Worm (Caenorhabditis elegans) whole organism, L1 larva: ENCODE data around the gene M04B2.7.

Experiments
- C04F5.9 ChIP-seq: sonication (generic microtip); optimal IDR thresholded peaks from 2 replicates; lab custom pipeline; 2016; ENCODE audit warnings: missing genetic modification characterization, missing compliant biosample characterization
- C16A3.4 ChIP-seq: fragments of 150-350 bp; optimal IDR thresholded peaks from 2 replicates; lab custom pipeline; 2014; ENCODE audit warnings: missing biosample characterization, missing genetic modification characterization
- C34B4.2 ChIP-seq: sonication (generic microtip); optimal IDR thresholded peaks from 2 replicates; lab custom pipeline; 2017; ENCODE audit warnings: mild to moderate bottlenecking, missing genetic modification characterization, missing compliant biosample characterization
- F16B12.6 ChIP-seq: fragments of 150-350 bp; optimal IDR thresholded peaks from 2 replicates; lab custom pipeline; 2014; ENCODE audit warnings: missing biosample characterization, missing genetic modification characterization
- Y116A8C.19 ChIP-seq: sonication (generic microtip); optimal IDR thresholded peaks from 2 replicates; lab custom pipeline; 2016; ENCODE audit warnings: missing compliant biosample characterization, missing genetic modification characterization, borderline replicate concordance
- alr-1 ChIP-seq: fragments of 200-800 bp; sonication (Bioruptor generic); optimal IDR thresholded peaks from 2 replicates; lab custom pipeline; 2018; ENCODE audit warnings: borderline replicate concordance, mild to moderate bottlenecking, missing genetic modification characterization, missing compliant biosample characterization
- ama-1 ChIP-seq: fragments of 150-350 bp; optimal IDR thresholded peaks from 2 replicates; lab custom pipeline; 2014
- blmp-1 ChIP-seq: fragments of 150-350 bp; optimal IDR thresholded peaks from 2 replicates; lab custom pipeline; 2014; ENCODE audit warnings: missing biosample characterization, missing genetic modification characterization
- ceh-82 ChIP-seq, 3 experiments: fragments of 150-350 bp in 1 of 3; sonication (generic microtip) in 2 of 3; optimal IDR thresholded peaks; 2 replicates each; lab custom pipeline; 2014 to 2017; ENCODE audit warnings: missing biosample characterization in 3 of 3, missing genetic modification characterization in 3 of 3
- ceh-88 ChIP-seq: fragments of 200-800 bp; sonication (Bioruptor generic); IDR thresholded peaks from 2 replicates; pipeline ENCODE4 v1.3.6; 2022; ENCODE audit warnings: missing genetic modification characterization, missing compliant biosample characterization
- efl-1 ChIP-seq, 4 experiments: fragments of 150-350 bp; optimal IDR thresholded peaks in 3 of 4; peaks in 1 of 4; 1 replicate in 1 of 4; 2 replicates in 3 of 4; lab custom pipeline; 2014; ENCODE audit warnings: missing biosample characterization in 2 of 4, missing genetic modification characterization in 2 of 4, missing genetic modification reagents in 2 of 4
- efl-3 ChIP-seq: fragments of 200-800 bp; sonication (Bioruptor generic); optimal IDR thresholded peaks from 2 replicates; lab custom pipeline; 2018; ENCODE audit warnings: mild to moderate bottlenecking, missing genetic modification characterization, missing compliant biosample characterization
- egl-27 ChIP-seq, 2 experiments: fragments of 150-350 bp in 1 of 2; sonication (generic microtip); optimal IDR thresholded peaks; 3 replicates each; lab custom pipeline; 2017 to 2018; ENCODE audit warnings: missing biosample characterization in 2 of 2, missing genetic modification characterization in 2 of 2, missing genetic modification reagents in 2 of 2
- elt-2 ChIP-seq: sonication (generic microtip); optimal IDR thresholded peaks from 2 replicates; lab custom pipeline; 2016; ENCODE audit warnings: missing genetic modification characterization, mild to moderate bottlenecking, inconsistent platforms, missing compliant biosample characterization, missing genetic modification reagents
- ets-5 ChIP-seq: fragments of 200-800 bp; sonication (Bioruptor generic); IDR thresholded peaks from 2 replicates; pipeline ENCODE4 v1.3.6; 2022; ENCODE audit warnings: missing genetic modification characterization, missing compliant biosample characterization
- fkh-4 ChIP-seq: sonication (generic microtip); optimal IDR thresholded peaks from 2 replicates; lab custom pipeline; 2016; ENCODE audit warnings: missing compliant biosample characterization, missing genetic modification characterization, borderline replicate concordance
- fkh-8 ChIP-seq: sonication (generic microtip); optimal IDR thresholded peaks from 2 replicates; lab custom pipeline; 2016; ENCODE audit warnings: mild to moderate bottlenecking, missing genetic modification characterization, missing compliant biosample characterization
- hlh-4 ChIP-seq: sonication (generic microtip); optimal IDR thresholded peaks from 2 replicates; lab custom pipeline; 2016; ENCODE audit warnings: mild to moderate bottlenecking, missing genetic modification characterization, missing compliant biosample characterization
- hpl-2 ChIP-seq: fragments of 150-350 bp; optimal IDR thresholded peaks from 2 replicates; lab custom pipeline; 2014; ENCODE audit warnings: missing biosample characterization, missing genetic modification reagents, missing genetic modification characterization
- isw-1 ChIP-seq: fragments of 200-800 bp; sonication (Bioruptor generic); IDR thresholded peaks from 2 replicates; pipeline ENCODE4 v1.3.6; 2022; ENCODE audit warnings: missing genetic modification characterization, missing compliant biosample characterization
- lin-13 ChIP-seq: fragments of 150-350 bp; optimal IDR thresholded peaks from 2 replicates; lab custom pipeline; 2014; ENCODE audit warnings: missing biosample characterization, missing genetic modification reagents, missing genetic modification characterization
- lin-35 ChIP-seq, 2 experiments: fragments of 150-350 bp; optimal IDR thresholded peaks; 2 replicates each; lab custom pipeline; 2014; ENCODE audit warnings: missing biosample characterization in 2 of 2, missing genetic modification characterization in 2 of 2, missing genetic modification reagents in 2 of 2
- lsy-2 ChIP-seq, 2 experiments: fragments of 150-350 bp; optimal IDR thresholded peaks; 2 replicates each; lab custom pipeline; 2014; ENCODE audit warnings: missing biosample characterization in 2 of 2, missing genetic modification characterization in 2 of 2
- mdl-1 ChIP-seq, 2 experiments: fragments of 150-350 bp; optimal IDR thresholded peaks; 2 replicates each; lab custom pipeline; 2014 to 2017; ENCODE audit warnings: missing biosample characterization in 2 of 2, missing genetic modification characterization in 2 of 2, inconsistent platforms in 1 of 2
- mep-1 ChIP-seq: fragments of 150-350 bp; optimal IDR thresholded peaks from 2 replicates; lab custom pipeline; 2014; ENCODE audit warnings: missing biosample characterization, missing genetic modification characterization
- nhr-12 ChIP-seq: sonication (generic microtip); optimal IDR thresholded peaks from 2 replicates; lab custom pipeline; 2017; ENCODE audit warnings: missing biosample characterization, missing genetic modification characterization
- nhr-19 ChIP-seq: fragments of 200-800 bp; sonication (Bioruptor generic); conservative IDR thresholded peaks from 2 replicates; pipeline ENCODE4 v1.3.6; 2022; ENCODE audit warnings: missing genetic modification characterization, missing compliant biosample characterization
- nhr-20 ChIP-seq: sonication (generic microtip); optimal IDR thresholded peaks from 2 replicates; lab custom pipeline; 2016; ENCODE audit warnings: mild to moderate bottlenecking, missing genetic modification characterization, missing compliant biosample characterization
- nhr-237 ChIP-seq: fragments of 150-350 bp; optimal IDR thresholded peaks from 2 replicates; lab custom pipeline; 2014; ENCODE audit warnings: missing biosample characterization, missing genetic modification characterization
- nhr-28 ChIP-seq: fragments of 150-350 bp; optimal IDR thresholded peaks from 2 replicates; lab custom pipeline; 2014; ENCODE audit warnings: missing biosample characterization, missing genetic modification characterization
- nhr-76 ChIP-seq: sonication (generic microtip); optimal IDR thresholded peaks from 2 replicates; lab custom pipeline; 2017; ENCODE audit warnings: missing biosample characterization, missing genetic modification characterization
- nhr-90 ChIP-seq: sonication (generic microtip); optimal IDR thresholded peaks from 2 replicates; lab custom pipeline; 2016; ENCODE audit warnings: mild to moderate bottlenecking, missing genetic modification characterization, missing compliant biosample characterization; ENCODE audit not compliant: poor library complexity
- pqm-1 ChIP-seq: sonication (generic microtip); optimal IDR thresholded peaks from 3 replicates; lab custom pipeline; 2017; ENCODE audit warnings: missing biosample characterization, missing genetic modification characterization
- skn-1 ChIP-seq: fragments of 150-350 bp; optimal IDR thresholded peaks from 2 replicates; lab custom pipeline; 2014; ENCODE audit warnings: missing biosample characterization, missing genetic modification characterization
- snpc-4 ChIP-seq: fragments of 150-350 bp; optimal IDR thresholded peaks from 2 replicates; lab custom pipeline; 2014; ENCODE audit warnings: missing biosample characterization, missing genetic modification characterization
- sox-4 ChIP-seq: sonication (generic microtip); optimal IDR thresholded peaks from 2 replicates; lab custom pipeline; 2016; ENCODE audit warnings: missing genetic modification characterization, missing compliant biosample characterization
- sup-37 ChIP-seq: fragments of 200-800 bp; sonication (Bioruptor generic); optimal IDR thresholded peaks from 2 replicates; lab custom pipeline; 2018; ENCODE audit warnings: mild to moderate bottlenecking, missing genetic modification characterization, missing compliant biosample characterization
- swsn-7 ChIP-seq: sonication (generic microtip); optimal IDR thresholded peaks from 2 replicates; lab custom pipeline; 2016; ENCODE audit warnings: missing genetic modification characterization, missing compliant biosample characterization
- tbx-2 ChIP-seq: sonication (generic microtip); optimal IDR thresholded peaks from 2 replicates; lab custom pipeline; 2016; ENCODE audit warnings: missing genetic modification characterization, missing compliant biosample characterization
- tlp-1 ChIP-seq: fragments of 150-350 bp; optimal IDR thresholded peaks from 2 replicates; lab custom pipeline; 2014; ENCODE audit warnings: missing biosample characterization, missing genetic modification characterization
- unc-30 ChIP-seq: sonication (generic microtip); optimal IDR thresholded peaks from 2 replicates; lab custom pipeline; 2017; ENCODE audit warnings: missing biosample characterization, missing genetic modification characterization
- unc-86 ChIP-seq: sonication (generic microtip); optimal IDR thresholded peaks from 2 replicates; lab custom pipeline; 2016; ENCODE audit warnings: missing genetic modification characterization, missing compliant biosample characterization
- vab-15 ChIP-seq: sonication (generic microtip); optimal IDR thresholded peaks from 2 replicates; lab custom pipeline; 2017; ENCODE audit warnings: missing genotype, mild to moderate bottlenecking, missing genetic modification characterization, missing compliant biosample characterization
- xbp-1 ChIP-seq: sonication (generic microtip); optimal IDR thresholded peaks from 2 replicates; lab custom pipeline; 2016; ENCODE audit warnings: missing genetic modification characterization, missing compliant biosample characterization
- zip-4 ChIP-seq: fragments of 200-800 bp; sonication (Bioruptor generic); optimal IDR thresholded peaks from 2 replicates; lab custom pipeline; 2018; ENCODE audit warnings: mild to moderate bottlenecking, missing genetic modification characterization, moderate library complexity, missing compliant biosample characterization
- ztf-4 ChIP-seq: fragments of 150-350 bp; optimal IDR thresholded peaks from 2 replicates; lab custom pipeline; 2014; ENCODE audit warnings: missing biosample characterization, missing genetic modification characterization

Gene M04B2.7

DNA sequence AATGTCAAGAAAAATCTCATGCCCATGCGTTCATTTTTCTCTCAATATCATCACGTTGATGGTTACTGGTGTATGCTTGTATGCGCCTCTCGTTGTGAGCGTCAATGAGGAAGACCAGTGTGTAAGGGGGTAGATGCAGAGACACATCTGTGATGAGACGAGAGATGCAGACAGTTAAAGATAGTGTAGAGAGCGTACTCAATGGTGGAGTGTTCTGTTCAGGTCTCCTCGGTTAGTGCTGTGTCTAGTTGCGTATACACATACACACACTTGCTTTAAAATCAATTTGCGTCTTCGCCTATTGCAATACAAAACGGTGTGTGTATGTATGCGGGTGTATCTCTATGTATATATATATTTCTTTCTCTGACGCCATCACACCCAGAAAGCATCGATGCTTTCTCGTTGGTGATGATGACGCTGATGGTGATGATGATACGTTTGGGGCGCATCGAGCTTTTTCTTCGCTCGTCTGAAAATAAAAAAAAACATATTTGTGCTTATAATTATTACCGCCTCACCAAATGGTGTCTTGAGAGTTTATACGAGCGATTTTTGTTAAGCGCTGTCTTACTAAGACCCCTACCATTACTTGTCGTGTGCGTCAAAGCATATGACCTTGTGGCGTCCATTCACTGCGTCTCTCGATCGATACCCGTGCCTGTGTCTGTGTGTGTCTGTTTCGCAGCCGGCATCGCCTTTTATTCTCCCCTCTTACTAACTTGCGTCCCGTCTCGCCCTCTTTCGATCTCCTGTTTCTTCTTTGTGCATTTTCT is 45.0 kb upstream of the M04B2.7 start, which contains the start of gene F40F11.3 (continued):
- TF ChIP-seq ets-5 (GFP tag; lab: Robert Waterston, UW) (no peak), F16B12.6 (tag; lab: Kevin White, UChicago) (no peak), sup-37 (GFP tag; lab: Kevin White, UChicago) (no peak), fkh-4 (tag; lab: Kevin White, UChicago) (peak; percentile 50), mep-1 (tag; lab: Kevin White, UChicago) (peak; percentile 86), hlh-4 (tag; lab: Kevin White, UChicago) (no peak), skn-1 (peak; percentile 67), ama-1 (peak; percentile 83), blmp-1 (tag; lab: Kevin White, UChicago) (peak; percentile 62), xbp-1 (tag; lab: Kevin White, UChicago) (peak; percentile 74), fkh-8 (tag; lab: Kevin White, UChicago) (peak; percentile 86), nhr-76 (tag; lab: Kevin White, UChicago) (no peak), ztf-4 (tag; lab: Kevin White, UChicago) (peak; percentile 96), lin-35 (GFP tag; optimal IDR thresholded peaks at IDR 0.05; lab: Kevin White, UChicago) (peak; percentile 77 to 84), nhr-237 (tag; lab: Kevin White, UChicago) (peak; percentile 85), vab-15 (tag; lab: Kevin White, UChicago) (peak; percentile 85), lsy-2 (tag; optimal IDR thresholded peaks at IDR 0.05; lab: Kevin White, UChicago) (peak; percentile 84 to 90), isw-1 (GFP tag; lab: Robert Waterston, UW) (peak; percentile 77), efl-3 (no peak), hpl-2 (no peak), C16A3.4 (peak; percentile 89), nhr-19 (GFP tag; lab: Robert Waterston, UW) (peak; percentile 83), nhr-20 (tag; lab: Kevin White, UChicago) (peak; percentile 84), egl-27 (tag; optimal IDR thresholded peaks at IDR 0.05; lab: Kevin White, UChicago) (peak in 1 of 2 experiments; percentile 75), elt-2 (peak; percentile 49), nhr-12 (tag; lab: Kevin White, UChicago) (no peak), C34B4.2 (tag; lab: Kevin White, UChicago) (no peak), alr-1 (no peak), lin-13 (GFP tag; lab: Kevin White, UChicago) (peak; percentile 68), pqm-1 (peak; percentile 33), unc-30 (tag; lab: Kevin White, UChicago) (no peak), zip-4 (peak; percentile 33), ceh-82 (tag; optimal IDR thresholded peaks at IDR 0.05; lab: Kevin White, UChicago) (peak; percentile 65 to 91 (median 78)), C04F5.9 (tag; lab: Kevin White, UChicago) (peak; percentile 61), mdl-1 (tag; optimal IDR thresholded peaks at IDR 0.05; lab: Kevin White, UChicago) (peak in 1 of 2 experiments; percentile 92), unc-86 (peak; percentile 67), snpc-4 (tag; lab: Kevin White, UChicago) (peak; percentile 56), tlp-1 (no peak), Y116A8C.19 (tag; lab: Kevin White, UChicago) (no peak), nhr-90 (tag; lab: Kevin White, UChicago) (peak; percentile 78), swsn-7 (tag; lab: Kevin White, UChicago) (peak; percentile 91), sox-4 (tag; lab: Kevin White, UChicago) (peak; percentile 66), ceh-88 (GFP tag; lab: Robert Waterston, UW) (peak; percentile 63; the same call in 1 of the 2 replicates), efl-1 (optimal IDR thresholded peaks at IDR 0.05; lab: Kevin White, UChicago) (peak; percentile 83 to 93), efl-1 (GFP tag; optimal IDR thresholded peaks at IDR 0.05 in 1 of 2; lab: Kevin White, UChicago) (peak; percentile 45 to 97), nhr-28 (tag; lab: Kevin White, UChicago) (no peak), tbx-2 (tag; lab: Kevin White, UChicago) (peak; percentile 87)
